Fruit fly (Drosophila melanogaster) whole organism, embryonic: ENCODE measurements around the gene CG32708.

ENCODE experiments used
- Adf1 ChIP-seq: fragments of 200-800 bp; sonication (Bioruptor generic); IDR thresholded peaks from 2 replicates; pipeline ENCODE4 v1.3.6; 2022; ENCODE audit warnings: missing biosample characterization, missing genetic modification characterization
- Blimp-1 ChIP-seq: fragments of 200-800 bp; sonication (Bioruptor generic); optimal IDR thresholded peaks from 3 replicates; lab custom pipeline; 2018; ENCODE audit warnings: missing biosample characterization, missing genetic modification characterization, mild to moderate bottlenecking, moderate library complexity, missing genetic modification reagents
- CG10321 ChIP-seq: fragments of 200-800 bp; sonication (Bioruptor generic); IDR thresholded peaks from 2 replicates; pipeline ENCODE4 v1.3.6; 2022; ENCODE audit warnings: missing biosample characterization, missing genetic modification characterization
- CG11696 ChIP-seq: fragments of 200-800 bp; sonication (Bioruptor generic); IDR thresholded peaks from 2 replicates; pipeline ENCODE4 v1.3.6; 2022; ENCODE audit warnings: missing biosample characterization, missing genetic modification characterization
- CG12391 ChIP-seq: fragments of 200-800 bp; sonication (Bioruptor generic); optimal IDR thresholded peaks from 3 replicates; lab custom pipeline; 2018; ENCODE audit warnings: missing biosample characterization, mild to moderate bottlenecking, missing genetic modification characterization, moderate library complexity
- CG14014 ChIP-seq: fragments of 200-800 bp; sonication (Bioruptor generic); IDR thresholded peaks from 2 replicates; pipeline ENCODE4 v1.3.6; 2022; ENCODE audit warnings: missing biosample characterization, missing genetic modification characterization
- CG1603 ChIP-seq: fragments of 200-800 bp; sonication (Bioruptor generic); optimal IDR thresholded peaks from 2 replicates; lab custom pipeline; 2019; ENCODE audit warnings: missing biosample characterization, mild to moderate bottlenecking, missing genetic modification characterization, moderate library complexity
- CG17359 ChIP-seq: fragments of 200-800 bp; sonication (Bioruptor generic); optimal IDR thresholded peaks from 3 replicates; lab custom pipeline; 2018; ENCODE audit warnings: missing biosample characterization, mild to moderate bottlenecking, missing genetic modification characterization, moderate library complexity
- CG1832 ChIP-seq: fragments of 200-800 bp; sonication (Bioruptor generic); optimal IDR thresholded peaks from 2 replicates; lab custom pipeline; 2017; ENCODE audit warnings: missing biosample characterization, mild to moderate bottlenecking, missing genetic modification characterization, inconsistent platforms
- CG18599 ChIP-seq: fragments of 200-800 bp; sonication (Bioruptor generic); optimal IDR thresholded peaks from 3 replicates; lab custom pipeline; 2017; ENCODE audit warnings: missing biosample characterization, missing genetic modification characterization, mild to moderate bottlenecking, moderate library complexity, missing genetic modification reagents
- CG2712 ChIP-seq: fragments of 200-800 bp; optimal IDR thresholded peaks from 3 replicates; lab custom pipeline; 2019; ENCODE audit warnings: missing biosample characterization, mild to moderate bottlenecking, missing genetic modification characterization, moderate library complexity
- CG4360 ChIP-seq: fragments of 200-800 bp; sonication (Bioruptor generic); IDR thresholded peaks from 2 replicates; pipeline ENCODE4 v1.3.6; 2022; ENCODE audit warnings: missing biosample characterization, missing genetic modification characterization
- CG7372 ChIP-seq: fragments of 200-800 bp; sonication (Bioruptor generic); IDR thresholded peaks from 2 replicates; pipeline ENCODE4 v1.3.6; 2022; ENCODE audit warnings: missing biosample characterization, missing genetic modification characterization
- CG8478 ChIP-seq: fragments of >200 bp; optimal IDR thresholded peaks from 2 replicates; lab custom pipeline; 2018
- CG9932 ChIP-seq: fragments of 200-800 bp; sonication (Bioruptor generic); IDR thresholded peaks from 2 replicates; pipeline ENCODE4 v1.3.6; 2022; ENCODE audit warnings: missing biosample characterization, missing genetic modification characterization
- Camta ChIP-seq: fragments of 200-800 bp; sonication (Bioruptor generic); optimal IDR thresholded peaks from 2 replicates; lab custom pipeline; 2016; ENCODE audit warnings: missing biosample characterization, missing genetic modification characterization
- Chrac-16 ChIP-seq: fragments of 200-800 bp; sonication (Bioruptor generic); optimal IDR thresholded peaks from 3 replicates; lab custom pipeline; 2016; ENCODE audit warnings: missing biosample characterization, missing genetic modification characterization
- D ChIP-seq, 2 experiments: fragments of 200-800 bp in 1 of 2; fragments of >200 bp in 1 of 2; sonication (Bioruptor generic) in 1 of 2; optimal IDR thresholded peaks; 2 replicates in 1 of 2; 3 replicates in 1 of 2; lab custom pipeline; 2017; ENCODE audit warnings: mild to moderate bottlenecking in 1 of 2, missing biosample characterization in 1 of 2, missing genetic modification characterization in 1 of 2, missing genetic modification reagents in 1 of 2
- Dip2 ChIP-seq: fragments of 200-800 bp; sonication (Bioruptor generic); IDR thresholded peaks from 2 replicates; pipeline ENCODE4 v1.3.6; 2022; ENCODE audit warnings: missing biosample characterization, missing genetic modification characterization
- Ets65A ChIP-seq: fragments of 200-800 bp; sonication (Bioruptor generic); peaks from one replicate; lab custom pipeline; 2016; ENCODE audit warnings: missing biosample characterization, missing genetic modification characterization
- HLHmδ ChIP-seq: fragments of 200-800 bp; sonication (Bioruptor generic); optimal IDR thresholded peaks from 2 replicates; lab custom pipeline; 2018; ENCODE audit warnings: missing biosample characterization, mild to moderate bottlenecking, missing genetic modification characterization, moderate library complexity
- Hmr ChIP-seq: fragments of 200-800 bp; sonication (Bioruptor generic); optimal IDR thresholded peaks from 3 replicates; lab custom pipeline; 2017; ENCODE audit warnings: mild to moderate bottlenecking, missing biosample characterization, missing genetic modification reagents, missing genetic modification characterization
- MBD-R2 ChIP-seq: fragments of 200-800 bp; sonication (Bioruptor generic); IDR thresholded peaks from 2 replicates; pipeline ENCODE4 v1.3.6; 2022; ENCODE audit warnings: missing biosample characterization, missing genetic modification characterization
- Med ChIP-seq: fragments of 200-800 bp; sonication (Bioruptor generic); peaks from one replicate; lab custom pipeline; 2016; ENCODE audit warnings: missing biosample characterization, missing genetic modification characterization, mild to moderate bottlenecking, inconsistent platforms, moderate library complexity
- Oli ChIP-seq: fragments of 200-800 bp; sonication (Bioruptor generic); optimal IDR thresholded peaks from 2 replicates; lab custom pipeline; 2018; ENCODE audit warnings: missing biosample characterization, mild to moderate bottlenecking, missing genetic modification characterization, moderate library complexity
- Rfx ChIP-seq: fragments of 200-800 bp; sonication (Bioruptor generic); IDR thresholded peaks from 2 replicates; pipeline ENCODE4 v1.3.6; 2022; ENCODE audit warnings: missing biosample characterization, missing genetic modification characterization
- Scr ChIP-seq: fragments of 200-800 bp; sonication (Bioruptor generic); IDR thresholded peaks from 2 replicates; pipeline ENCODE4 v1.3.6; 2022; ENCODE audit warnings: missing biosample characterization, missing genetic modification characterization; ENCODE audit not compliant: partially characterized antibody
- amos ChIP-seq: fragments of 200-800 bp; sonication (Bioruptor generic); IDR thresholded peaks from 2 replicates; pipeline ENCODE4 v1.3.6; 2022; ENCODE audit warnings: missing biosample characterization, missing genetic modification characterization; ENCODE audit not compliant: partially characterized antibody
- az2 ChIP-seq: fragments of 200-800 bp; sonication (Bioruptor generic); optimal IDR thresholded peaks from 3 replicates; lab custom pipeline; 2016; ENCODE audit warnings: missing biosample characterization, missing genetic modification characterization
- cg ChIP-seq: fragments of 200-800 bp; sonication (Bioruptor generic); optimal IDR thresholded peaks from 3 replicates; lab custom pipeline; 2019; ENCODE audit warnings: missing biosample characterization, mild to moderate bottlenecking, missing genetic modification characterization, moderate library complexity
- crol ChIP-seq: fragments of 200-800 bp; sonication (Bioruptor generic); IDR thresholded peaks from 2 replicates; pipeline ENCODE4 v1.3.6; 2022; ENCODE audit warnings: missing biosample characterization, missing genetic modification characterization
- dmrt99B ChIP-seq: fragments of 200-800 bp; sonication (Bioruptor generic); optimal IDR thresholded peaks from 2 replicates; lab custom pipeline; 2018; ENCODE audit warnings: missing biosample characterization, mild to moderate bottlenecking, missing genetic modification characterization, moderate library complexity
- gcm ChIP-seq: fragments of 200-800 bp; sonication (Bioruptor generic); optimal IDR thresholded peaks from 2 replicates; lab custom pipeline; 2019; ENCODE audit warnings: missing biosample characterization, mild to moderate bottlenecking, missing genetic modification characterization, moderate library complexity
- grau ChIP-seq: fragments of 200-800 bp; optimal IDR thresholded peaks from 3 replicates; lab custom pipeline; 2019; ENCODE audit warnings: missing biosample characterization, mild to moderate bottlenecking, missing genetic modification characterization, moderate library complexity
- kni ChIP-seq: fragments of 200-800 bp; sonication (Bioruptor generic); optimal IDR thresholded peaks from 3 replicates; lab custom pipeline; 2017; ENCODE audit warnings: mild to moderate bottlenecking, missing biosample characterization, missing genetic modification reagents, missing genetic modification characterization
- lab ChIP-seq: fragments of 200-800 bp; sonication (Bioruptor generic); optimal IDR thresholded peaks from 3 replicates; lab custom pipeline; 2017; ENCODE audit warnings: missing biosample characterization, missing genetic modification characterization, mild to moderate bottlenecking, moderate library complexity, missing genetic modification reagents
- maf-S ChIP-seq: fragments of 200-800 bp; sonication (Bioruptor generic); optimal IDR thresholded peaks from 2 replicates; lab custom pipeline; 2016; ENCODE audit warnings: missing biosample characterization, missing genetic modification characterization
- nerfin-2 ChIP-seq: fragments of 200-800 bp; sonication (Bioruptor generic); IDR thresholded peaks from 2 replicates; pipeline ENCODE4 v1.3.6; 2022; ENCODE audit warnings: missing biosample characterization, missing genetic modification characterization; ENCODE audit not compliant: partially characterized antibody
- prd ChIP-seq, 3 experiments: fragments of >200 bp in 2 of 3; fragments of 200-800 bp in 1 of 3; sonication (Bioruptor generic) in 1 of 3; optimal IDR thresholded peaks in 2 of 3; IDR thresholded peaks in 1 of 3; 2 replicates in 2 of 3; 3 replicates in 1 of 3; pipeline versions ENCODE4 v1.3.6 to Lab custom; 2017 to 2022; ENCODE audit warnings: missing biosample characterization in 1 of 3, missing genetic modification characterization in 1 of 3
- pros ChIP-seq: fragments of 200-800 bp; sonication (Bioruptor generic); optimal IDR thresholded peaks from 3 replicates; lab custom pipeline; 2019; ENCODE audit warnings: missing biosample characterization, mild to moderate bottlenecking, missing genetic modification characterization, moderate library complexity
- sens ChIP-seq: fragments of 200-800 bp; sonication (Bioruptor generic); peaks from one replicate; lab custom pipeline; 2016; ENCODE audit warnings: missing biosample characterization, missing genetic modification characterization
- tup ChIP-seq: fragments of 200-800 bp; sonication (Bioruptor generic); optimal IDR thresholded peaks from 2 replicates; lab custom pipeline; 2016; ENCODE audit warnings: missing biosample characterization, mild to moderate bottlenecking, missing genetic modification characterization, moderate library complexity
- unpg ChIP-seq: fragments of 200-800 bp; sonication (Bioruptor generic); optimal IDR thresholded peaks from 3 replicates; lab custom pipeline; 2018; ENCODE audit warnings: missing biosample characterization, mild to moderate bottlenecking, missing genetic modification characterization, moderate library complexity
- usp ChIP-seq: fragments of >200 bp; optimal IDR thresholded peaks from 2 replicates; lab custom pipeline; 2017; ENCODE audit warnings: missing biosample characterization, missing genetic modification characterization
- vvl ChIP-seq: fragments of 200-800 bp; sonication (Bioruptor generic); IDR thresholded peaks from 2 replicates; pipeline ENCODE4 v1.3.6; 2022; ENCODE audit warnings: missing biosample characterization, missing genetic modification characterization
- yki ChIP-seq: fragments of >200 bp; optimal IDR thresholded peaks from 3 replicates; lab custom pipeline; 2018

Gene CG32708

dm6 chrX:9042457-9043045 is 43.2 kb upstream of the CG32708 start (continued):
- TF ChIP-seq amos (GFP tag; lab: Robert Waterston, UW) (peak; percentile 33; the same call in 1 of the 2 replicates), nerfin-2 (GFP tag; lab: Robert Waterston, UW) (no peak), MBD-R2 (GFP tag; lab: Robert Waterston, UW) (0 out of 2 replicates have a peak, but pooled peaks have one; percentile 7), Oli (tag; lab: Kevin White, UChicago) (peak; percentile 7), CG14014 (GFP tag; lab: Robert Waterston, UW) (peak; percentile 31; the same call in 1 of the 2 replicates), CG2712 (tag; lab: Kevin White, UChicago) (peak; percentile 23), dmrt99B (tag; lab: Kevin White, UChicago) (peak; percentile 35), CG11696 (GFP tag; lab: Robert Waterston, UW) (no peak), CG4360 (GFP tag; lab: Robert Waterston, UW) (peak; percentile 57), Ets65A (GFP tag; lab: Kevin White, UChicago) (peak; percentile 88), CG18599 (GFP tag; lab: Kevin White, UChicago) (peak; percentile 16), Blimp-1 (GFP tag; lab: Kevin White, UChicago) (peak; percentile 29), usp (no peak), cg (GFP tag; lab: Kevin White, UChicago) (peak; percentile 61), Adf1 (GFP tag; lab: Robert Waterston, UW) (peak; percentile 82), CG12391 (peak; percentile 42), CG10321 (GFP tag; lab: Robert Waterston, UW) (peak; percentile 65; the same call in 1 of the 2 replicates), Dip2 (no peak), CG1603 (tag; lab: Kevin White, UChicago) (peak; percentile 56), HLHmδ (GFP tag; lab: Kevin White, UChicago) (peak; percentile 35), vvl (GFP tag; lab: Robert Waterston, UW) (peak; percentile 57), Chrac-16 (GFP tag; lab: Kevin White, UChicago) (peak; percentile 13), CG17359 (tag; lab: Kevin White, UChicago) (peak; percentile 30), CG7372 (no peak), kni (GFP tag; lab: Kevin White, UChicago) (peak; percentile 34), unpg (GFP tag; lab: Kevin White, UChicago) (peak; percentile 49), CG1832 (GFP tag; lab: Kevin White, UChicago) (peak; percentile 94), crol (GFP tag; lab: Robert Waterston, UW) (peak; percentile 90), Rfx (GFP tag; lab: Robert Waterston, UW) (peak; percentile 7; the same call in 1 of the 2 replicates), D (optimal IDR thresholded peaks at IDR 0.05; lab: Kevin White, UChicago) (peak; percentile 89), D (GFP tag; optimal IDR thresholded peaks at IDR 0.05; lab: Kevin White, UChicago) (no peak), yki (peak; percentile 84), CG9932 (GFP tag; lab: Robert Waterston, UW) (peak; percentile 20; the same call in 1 of the 2 replicates), Scr (GFP tag; lab: Robert Waterston, UW) (peak; percentile 40; the same call in 1 of the 2 replicates), sens (GFP tag; lab: Kevin White, UChicago) (peak; percentile 81), Hmr (GFP tag; lab: Kevin White, UChicago) (peak; percentile 9), pros (GFP tag; lab: Kevin White, UChicago) (peak; percentile 18), az2 (GFP tag; lab: Kevin White, UChicago) (peak; percentile 17), Camta (GFP tag; lab: Kevin White, UChicago) (peak; percentile 12), Med (GFP tag; lab: Kevin White, UChicago) (peak; percentile 85), maf-S (GFP tag; lab: Kevin White, UChicago) (no peak), lab (GFP tag; lab: Kevin White, UChicago) (peak; percentile 51), prd (optimal IDR thresholded peaks at IDR 0.05; lab: Kevin White, UChicago) (no peak), prd (GFP tag; IDR thresholded peaks at IDR 0.05; lab: Robert Waterston, UW) (0 out of 3 replicates have a peak, but pooled peaks have one; percentile 30), gcm (no peak), grau (peak; percentile 36), tup (GFP tag; lab: Kevin White, UChicago) (no peak), CG8478 (peak; percentile 97)
